Worm (Caenorhabditis elegans) whole organism, midembryonic: ENCODE data around the gene cap-1.

Experiments
- T22C8.4 ChIP-seq: fragments of 200-800 bp; sonication (Bioruptor generic); IDR thresholded peaks from 2 replicates; pipeline ENCODE4 v1.3.6; 2022; ENCODE audit warnings: missing genetic modification characterization, missing compliant biosample characterization
- ref-1 ChIP-seq: fragments of 200-800 bp; sonication (Bioruptor generic); conservative IDR thresholded peaks from 2 replicates; pipeline ENCODE4 v1.3.6; 2022; ENCODE audit warnings: missing genetic modification reagents, missing genetic modification characterization, missing compliant biosample characterization
- tab-1 ChIP-seq: fragments of 200-800 bp; sonication (Bioruptor generic); IDR thresholded peaks from 2 replicates; pipeline ENCODE4 v1.3.6; 2022; ENCODE audit warnings: missing genetic modification characterization, missing compliant biosample characterization
- ztf-23 ChIP-seq: fragments of 200-800 bp; sonication (Bioruptor generic); IDR thresholded peaks from 2 replicates; pipeline ENCODE4 v1.3.6; 2022; ENCODE audit warnings: missing genetic modification reagents, missing genetic modification characterization, missing compliant biosample characterization
- ztf-29 ChIP-seq: fragments of 200-800 bp; sonication (Bioruptor generic); IDR thresholded peaks from 2 replicates; pipeline ENCODE4 v1.3.6; 2022; ENCODE audit warnings: missing genetic modification reagents, missing genetic modification characterization, missing compliant biosample characterization

DNA sequence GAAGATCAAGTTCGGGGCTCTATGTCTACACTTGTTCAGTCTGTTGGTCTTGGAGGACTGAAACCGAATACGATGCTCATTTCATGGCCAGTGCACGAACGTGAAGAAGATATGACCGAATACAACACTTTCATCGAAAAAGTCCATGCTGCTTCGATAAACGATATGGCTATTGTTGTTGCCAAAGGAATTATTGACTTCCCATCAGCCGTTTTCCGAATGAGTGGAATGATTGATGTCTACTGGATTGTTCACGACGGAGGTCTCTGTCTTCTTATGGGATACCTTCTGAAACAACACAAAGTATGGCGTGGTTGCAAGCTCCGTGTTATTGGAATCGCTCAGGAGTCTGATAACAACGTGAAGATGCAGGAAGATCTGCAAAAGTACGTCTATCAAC lies 13.8 kb downstream of the cap-1 start:
- TF ChIP-seq ztf-23 (GFP tag; lab: Robert Waterston, UW) (no peak), ref-1 (no peak), tab-1 (no peak), T22C8.4 (GFP tag; lab: Robert Waterston, UW) (no peak), ztf-29 (no peak)
